Worm (Caenorhabditis elegans): ENCODE results near the gene cwp-5.
A peak's percentile ranks its signal among the peaks of the same experiment; 100 is the strongest.

Gene cwp-5

DNA sequence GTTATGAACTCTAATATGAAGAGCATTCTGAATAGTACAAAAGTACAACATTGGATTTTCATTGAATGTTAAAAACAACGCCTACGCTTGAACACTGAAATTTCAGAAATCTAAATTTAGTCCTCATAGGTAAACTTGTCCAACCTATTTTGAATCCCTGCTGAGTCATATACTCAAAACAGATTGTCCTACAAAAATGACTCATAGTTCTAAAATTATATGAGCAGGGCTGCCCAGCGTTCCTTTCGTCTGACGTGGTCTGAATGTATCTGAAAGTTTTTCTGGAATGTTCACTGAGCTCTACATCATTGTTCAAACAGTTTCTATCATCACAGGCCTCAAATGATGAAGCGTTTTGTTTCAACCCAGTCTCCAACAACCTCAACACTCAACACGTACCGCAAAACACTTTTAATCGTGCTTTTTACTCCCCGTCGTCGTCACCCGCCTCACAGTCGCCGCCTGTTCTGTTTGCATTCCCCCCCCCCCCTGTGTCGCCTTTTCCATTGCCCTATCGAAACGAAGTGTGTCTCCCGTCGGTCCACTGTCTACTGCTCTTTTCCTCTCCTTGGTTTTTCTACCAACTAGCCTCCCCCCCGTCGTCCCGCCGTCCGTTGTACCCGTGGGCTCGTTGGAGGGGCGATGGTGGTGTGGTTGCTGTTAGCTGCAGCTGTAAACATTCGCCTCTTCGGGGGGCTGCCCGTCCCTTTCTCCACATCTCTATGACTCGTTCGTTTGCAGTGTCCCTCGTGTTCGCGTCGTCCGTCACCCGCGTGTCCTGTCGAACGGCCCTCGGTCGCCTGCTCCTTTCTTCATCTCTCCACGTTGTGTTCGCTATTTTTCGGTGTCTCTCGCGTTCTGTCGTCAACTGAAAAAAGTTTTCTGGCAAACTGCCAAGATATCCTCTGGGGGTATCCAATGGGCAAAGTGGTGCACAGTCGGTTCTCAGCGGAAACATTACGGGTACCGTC lies 45.7 kb downstream of the cwp-5 start:
- TF ChIP-seq mdl-1 (tag; optimal IDR thresholded peaks at IDR 0.05) (peak in 1 of 2 experiments; percentile 27), swsn-7 (tag; optimal IDR thresholded peaks at IDR 0.05) (peak; percentile 23), pqm-1 (tag; optimal IDR thresholded peaks at IDR 0.05) (no peak), nhr-71 (tag; optimal IDR thresholded peaks at IDR 0.05) (peak; percentile 57), nhr-11 (tag; optimal IDR thresholded peaks at IDR 0.05) (no peak), elt-2 (tag; optimal IDR thresholded peaks at IDR 0.05) (peak; percentile 58), aha-1 (tag; optimal IDR thresholded peaks at IDR 0.05) (no peak), unc-30 (tag; optimal IDR thresholded peaks at IDR 0.05) (no peak), nhr-47 (tag; optimal IDR thresholded peaks at IDR 0.05) (peak; percentile 1), nhr-77 (tag; optimal IDR thresholded peaks at IDR 0.05) (no peak), C34B4.2 (tag; optimal IDR thresholded peaks at IDR 0.05) (no peak), unc-86 (tag; optimal IDR thresholded peaks at IDR 0.05) (no peak), mab-9 (GFP tag; IDR thresholded peaks at IDR 0.05) (no peak), tlp-1 (tag; optimal IDR thresholded peaks at IDR 0.05) (no peak), isw-1 (GFP tag; IDR thresholded peaks at IDR 0.05) (no peak; the same call in 1 of the 2 replicates), fkh-4 (tag; optimal IDR thresholded peaks at IDR 0.05; ENCODE audit: borderline replicate concordance) (no peak), lir-3 (tag; optimal IDR thresholded peaks at IDR 0.05; ENCODE audit: poor library complexity) (no peak), ceh-8 (GFP tag; optimal IDR thresholded peaks at IDR 0.05) (peak; percentile 21), elt-3 (tag; optimal IDR thresholded peaks at IDR 0.05) (no peak), dpl-1 (GFP tag; optimal IDR thresholded peaks at IDR 0.05) (no peak), nhr-76 (tag; optimal IDR thresholded peaks at IDR 0.05) (no peak), grh-1 (GFP tag; IDR thresholded peaks at IDR 0.05) (0 out of 2 replicates have a peak, but pooled peaks have one; percentile 4), skn-1 (tag; optimal IDR thresholded peaks at IDR 0.05) (peak; percentile 5), snpc-4 (tag; optimal IDR thresholded peaks at IDR 0.05) (no peak), hlh-17 (GFP tag; optimal IDR thresholded peaks at IDR 0.05; ENCODE audit: borderline replicate concordance) (peak; percentile 45), ztf-11 (tag; optimal IDR thresholded peaks at IDR 0.05) (peak in 1 of 2 experiments; percentile 66), hlh-4 (tag; optimal IDR thresholded peaks at IDR 0.05) (no peak), xbp-1 (tag; optimal IDR thresholded peaks at IDR 0.05) (no peak), dsc-1 (tag; optimal IDR thresholded peaks at IDR 0.05) (no peak), C04F5.9 (tag; optimal IDR thresholded peaks at IDR 0.05) (no peak), ztf-4 (tag; optimal IDR thresholded peaks at IDR 0.05) (peak; percentile 5), lin-39 (tag; optimal IDR thresholded peaks at IDR 0.05) (no peak), C16A3.4 (tag; optimal IDR thresholded peaks at IDR 0.05) (no peak), F16B12.6 (tag; optimal IDR thresholded peaks at IDR 0.05) (no peak), nhr-20 (tag; optimal IDR thresholded peaks at IDR 0.05) (peak; percentile 42), ceh-63 (GFP tag; optimal IDR thresholded peaks at IDR 0.05) (no peak), lin-14 (GFP tag; optimal IDR thresholded peaks at IDR 0.05) (peak; percentile 84), nhr-237 (tag; optimal IDR thresholded peaks at IDR 0.05) (no peak), nhr-28 (tag; optimal IDR thresholded peaks at IDR 0.05) (no peak), ces-1 (GFP tag; optimal IDR thresholded peaks at IDR 0.05) (no peak), nhr-19 (GFP tag; conservative IDR thresholded peaks at IDR 0.05) (no peak; the same call in none of the 2 replicates), nhr-84 (tag; optimal IDR thresholded peaks at IDR 0.05) (no peak), ama-1 (optimal IDR thresholded peaks at IDR 0.05) (peak; percentile 66), unc-130 (tag; optimal IDR thresholded peaks at IDR 0.05) (no peak), pax-3 (tag; optimal IDR thresholded peaks at IDR 0.05) (no peak), nhr-85 (tag) (peak; percentile 83), ceh-88 (GFP tag; IDR thresholded peaks at IDR 0.05) (no peak), irx-1 (tag; optimal IDR thresholded peaks at IDR 0.05) (no peak), tbx-2 (tag; optimal IDR thresholded peaks at IDR 0.05) (peak; percentile 34), lin-35 (GFP tag; optimal IDR thresholded peaks at IDR 0.05) (no peak), zag-1 (tag; optimal IDR thresholded peaks at IDR 0.05) (no peak)

Measured in whole organism, L1 larva.